Fruit fly (Drosophila melanogaster): Measurements from ENCODE around the gene mbc.

dm6 chr3R:23781466-23781935 lies at the start of gene mbc, which contains the start of gene Nup98-96:
- TF ChIP-seq psq (optimal IDR thresholded peaks at IDR 0.05) (no peak), pan (optimal IDR thresholded peaks at IDR 0.05) (no peak), Dll (optimal IDR thresholded peaks at IDR 0.05) (no peak), CG8478 (optimal IDR thresholded peaks at IDR 0.05) (no peak), EcR (GFP tag; optimal IDR thresholded peaks at IDR 0.05) (no peak)
